Worm (Caenorhabditis elegans) whole organism, mixed stage, embryonic: ENCODE results near the gene nhr-177.

ENCODE experiments used
- lin-13 ChIP-seq: fragments of 150-350 bp; optimal IDR thresholded peaks from 2 replicates; lab custom pipeline; 2014; ENCODE audit warnings: missing biosample characterization, missing genetic modification characterization
- nhr-237 ChIP-seq: fragments of 150-350 bp; optimal IDR thresholded peaks from 2 replicates; lab custom pipeline; 2014; ENCODE audit warnings: missing biosample characterization, missing genetic modification characterization
- nhr-28 ChIP-seq: fragments of 150-350 bp; optimal IDR thresholded peaks from 2 replicates; lab custom pipeline; 2014; ENCODE audit warnings: missing biosample characterization, missing genetic modification characterization
- nhr-76 ChIP-seq: sonication (generic microtip); optimal IDR thresholded peaks from 2 replicates; lab custom pipeline; 2017; ENCODE audit warnings: missing biosample characterization, missing genetic modification characterization
- snpc-4 ChIP-seq: fragments of 150-350 bp; optimal IDR thresholded peaks from 2 replicates; lab custom pipeline; 2014; ENCODE audit warnings: missing biosample characterization, missing genetic modification characterization
- unc-39 ChIP-seq: fragments of 150-350 bp; optimal IDR thresholded peaks from 2 replicates; lab custom pipeline; 2014; ENCODE audit warnings: missing biosample characterization, missing genetic modification characterization
- unc-62 ChIP-seq: fragments of 150-350 bp; optimal IDR thresholded peaks from 2 replicates; lab custom pipeline; 2014; ENCODE audit warnings: missing biosample characterization, missing genetic modification reagents, missing genetic modification characterization

- TF ChIP-seq lin-13 (no peak), nhr-28 (tag; lab: Kevin White, UChicago) (no peak), snpc-4 (tag; lab: Kevin White, UChicago) (no peak), nhr-76 (no peak), unc-39 (tag; lab: Kevin White, UChicago) (no peak), unc-62 (GFP tag; lab: Kevin White, UChicago) (no peak), nhr-237 (tag; lab: Kevin White, UChicago) (no peak)
Observed at ce11 chrV:1654845-1655244, 44.8 kb downstream of the nhr-177 start, which contains the start of gene irld-11.
